Fruit fly (Drosophila melanogaster) whole organism, prepupa: ENCODE measurements around the gene Gdap1.

Experiments used
- CG11902 ChIP-seq: fragments of 200-800 bp; sonication (Bioruptor generic); optimal IDR thresholded peaks from 3 replicates; lab custom pipeline; 2016; ENCODE audit warnings: missing biosample characterization, missing genetic modification characterization
- CG4318 ChIP-seq: fragments of 200-800 bp; sonication (Bioruptor generic); optimal IDR thresholded peaks from 3 replicates; lab custom pipeline; 2017; ENCODE audit warnings: missing biosample characterization, mild to moderate bottlenecking, missing genetic modification characterization
- CG6808 ChIP-seq: fragments of 200-800 bp; sonication (Bioruptor generic); optimal IDR thresholded peaks from 3 replicates; lab custom pipeline; 2017; ENCODE audit warnings: missing biosample characterization, missing genetic modification characterization, mild to moderate bottlenecking, moderate library complexity, missing genetic modification reagents
- Ets21C ChIP-seq: fragments of 200-800 bp; sonication (Bioruptor generic); optimal IDR thresholded peaks from 3 replicates; lab custom pipeline; 2016; ENCODE audit warnings: missing biosample characterization, missing genetic modification characterization
- Gug ChIP-seq: fragments of 200-800 bp; sonication (Bioruptor generic); IDR thresholded peaks from 2 replicates; pipeline ENCODE4 v1.3.6; 2022; ENCODE audit warnings: missing biosample characterization, missing genetic modification characterization
- OdsH ChIP-seq: fragments of 200-800 bp; sonication (Bioruptor generic); optimal IDR thresholded peaks from 3 replicates; lab custom pipeline; 2016; ENCODE audit warnings: missing biosample characterization, missing genetic modification characterization
- Sox102F ChIP-seq: fragments of 200-800 bp; sonication (Bioruptor generic); optimal IDR thresholded peaks from 2 replicates; lab custom pipeline; 2016; ENCODE audit warnings: missing biosample characterization, mild to moderate bottlenecking, missing genetic modification characterization

dm6 chr3L:5180968-5181612, 39.3 kb downstream of the Gdap1 start:
- TF ChIP-seq Gug (GFP tag; lab: Robert Waterston, UW) (no peak), CG4318 (GFP tag; lab: Kevin White, UChicago) (no peak), CG11902 (GFP tag; lab: Kevin White, UChicago) (no peak), CG6808 (GFP tag; lab: Kevin White, UChicago) (no peak), Sox102F (no peak), OdsH (GFP tag; lab: Kevin White, UChicago) (no peak), Ets21C (GFP tag; lab: Kevin White, UChicago) (no peak)
